4 fruit fly cellular contexts compared by ENCODE assay signal in the genomic region with DNA sequence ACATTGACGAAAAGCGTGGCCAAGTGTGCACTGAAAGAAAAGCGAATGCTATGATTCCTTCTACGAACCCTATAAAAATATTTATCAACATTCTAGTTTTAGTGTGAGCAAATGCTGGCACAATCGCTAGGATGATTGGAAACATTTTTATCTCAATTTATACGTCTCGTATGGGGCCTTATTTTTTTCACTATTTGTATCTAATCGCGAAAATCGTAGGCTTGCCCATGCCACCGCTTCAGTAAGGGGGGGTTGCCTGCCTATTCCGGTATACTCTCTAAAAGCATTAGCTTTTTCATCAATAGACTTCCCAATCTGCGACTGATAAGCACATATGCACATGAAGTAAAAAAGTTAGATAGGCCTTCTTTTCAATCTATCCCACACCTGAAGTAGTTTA.
TF ChIP-seq lines count a peak whose summit lies in the region.

No protein-coding gene starts in this region.

TF ChIP-seq in whole organism, adult, 20 proteins besides CTCF, POLR2A, EP300 and RAD21 (continued from another document):
- TF ChIP-seq CG11617 (GFP tag; optimal IDR thresholded peaks at IDR 0.05; lab: Kevin White, UChicago): peak; percentile 80
- TF ChIP-seq CG7045 (GFP tag; optimal IDR thresholded peaks at IDR 0.05; lab: Kevin White, UChicago): peak; percentile 87

TF ChIP-seq in whole organism, embryonic, 481 proteins besides CTCF, POLR2A, EP300 and RAD21 (continued from another document and continues in another):
- TF ChIP-seq CG15073 (GFP tag; optimal IDR thresholded peaks at IDR 0.05; lab: Kevin White, UChicago) (no peak), chm (GFP tag; IDR thresholded peaks at IDR 0.05; lab: Robert Waterston, UW) (peak; percentile 73; the same call in 1 of the 2 replicates), Hmr (GFP tag; optimal IDR thresholded peaks at IDR 0.05; lab: Kevin White, UChicago) (peak; percentile 88), CG10147 (GFP tag; optimal IDR thresholded peaks at IDR 0.05; lab: Kevin White, UChicago) (peak; percentile 75), CG2875 (GFP tag; optimal IDR thresholded peaks at IDR 0.05; lab: Kevin White, UChicago) (peak; percentile 40), bab2 (GFP tag; optimal IDR thresholded peaks at IDR 0.05; lab: Kevin White, UChicago) (peak; percentile 82), CG7928 (GFP tag; optimal IDR thresholded peaks at IDR 0.05; lab: Kevin White, UChicago) (no peak), CG15011 (GFP tag; optimal IDR thresholded peaks at IDR 0.05; lab: Kevin White, UChicago) (peak; percentile 69), p53 (GFP tag; optimal IDR thresholded peaks at IDR 0.05; lab: Kevin White, UChicago) (peak; percentile 10), Fer3 (tag; optimal IDR thresholded peaks at IDR 0.05; lab: Kevin White, UChicago) (peak; percentile 85), Sin3A (optimal IDR thresholded peaks at IDR 0.05; lab: Kevin White, UChicago) (no peak), Lhr (GFP tag; optimal IDR thresholded peaks at IDR 0.05; lab: Kevin White, UChicago) (peak; percentile 30), vfl (GFP tag; optimal IDR thresholded peaks at IDR 0.05; lab: Kevin White, UChicago) (peak; percentile 17), D19B (GFP tag; optimal IDR thresholded peaks at IDR 0.05; lab: Kevin White, UChicago) (peak; percentile 57), ap (GFP tag; IDR thresholded peaks at IDR 0.05; lab: Robert Waterston, UW) (peak; percentile 64), CG10431 (GFP tag; optimal IDR thresholded peaks at IDR 0.05; lab: Kevin White, UChicago) (no peak), NFAT (GFP tag; IDR thresholded peaks at IDR 0.05; lab: Robert Waterston, UW) (peak; percentile 84), D (optimal IDR thresholded peaks at IDR 0.05; lab: Kevin White, UChicago) (no peak), D (GFP tag; optimal IDR thresholded peaks at IDR 0.05; lab: Kevin White, UChicago) (peak; percentile 72), eve (GFP tag; optimal IDR thresholded peaks at IDR 0.05; lab: Kevin White, UChicago) (no peak), ken (GFP tag; IDR thresholded peaks at IDR 0.05; lab: Robert Waterston, UW) (peak; percentile 92), CG16815 (GFP tag; optimal IDR thresholded peaks at IDR 0.05; lab: Kevin White, UChicago) (peak; percentile 46), Dip2 (GFP tag; IDR thresholded peaks at IDR 0.05; lab: Robert Waterston, UW) (no peak), Ets97D (GFP tag; optimal IDR thresholded peaks at IDR 0.05; lab: Kevin White, UChicago) (peak; percentile 38), CG7271 (tag; optimal IDR thresholded peaks at IDR 0.05; lab: Kevin White, UChicago) (no peak), CG6791 (GFP tag; IDR thresholded peaks at IDR 0.05; lab: Robert Waterston, UW; ENCODE audit: partially characterized antibody) (no peak), bcd (GFP tag; optimal IDR thresholded peaks at IDR 0.05; lab: Kevin White, UChicago) (peak; percentile 80), CG10267 (tag; optimal IDR thresholded peaks at IDR 0.05; lab: Kevin White, UChicago) (peak; percentile 50), jing (GFP tag; optimal IDR thresholded peaks at IDR 0.05; lab: Kevin White, UChicago) (no peak), chn (GFP tag; optimal IDR thresholded peaks at IDR 0.05; lab: Kevin White, UChicago) (peak; percentile 63), crol (GFP tag; IDR thresholded peaks at IDR 0.05; lab: Robert Waterston, UW) (peak; percentile 39; the same call in 1 of the 2 replicates), br (optimal IDR thresholded peaks at IDR 0.05; lab: Kevin White, UChicago) (no peak), CG9817 (tag; optimal IDR thresholded peaks at IDR 0.05; lab: Kevin White, UChicago) (peak; percentile 63), mam (GFP tag; optimal IDR thresholded peaks at IDR 0.05; lab: Kevin White, UChicago) (peak; percentile 65), corto (GFP tag; optimal IDR thresholded peaks at IDR 0.05; lab: Kevin White, UChicago) (no peak), Sox100B (GFP tag; optimal IDR thresholded peaks at IDR 0.05; lab: Kevin White, UChicago) (peak; percentile 72), mld (GFP tag; IDR thresholded peaks at IDR 0.05; lab: Robert Waterston, UW; ENCODE audit: partially characterized antibody) (no peak), CG12104 (GFP tag; optimal IDR thresholded peaks at IDR 0.05; lab: Kevin White, UChicago) (peak; percentile 24), CG9797 (GFP tag; optimal IDR thresholded peaks at IDR 0.05; lab: Kevin White, UChicago) (peak; percentile 5), insv (GFP tag; optimal IDR thresholded peaks at IDR 0.05; lab: Kevin White, UChicago) (no peak), CG34422 (GFP tag; IDR thresholded peaks at IDR 0.05; lab: Robert Waterston, UW) (peak; percentile 90)

TF ChIP-seq in whole organism, prepupa, 60 proteins besides CTCF, POLR2A, EP300 and RAD21 (continued from another document):
- no peak for TF ChIP-seq topi (GFP tag; optimal IDR thresholded peaks at IDR 0.05; lab: Kevin White, UChicago)
- no peak for TF ChIP-seq CG10669 (GFP tag; optimal IDR thresholded peaks at IDR 0.05; lab: Kevin White, UChicago)
- TF ChIP-seq Sox15 (GFP tag; optimal IDR thresholded peaks at IDR 0.05; lab: Kevin White, UChicago): no peak
- TF ChIP-seq CG8632 (GFP tag; optimal IDR thresholded peaks at IDR 0.05; lab: Kevin White, UChicago): no peak
- TF ChIP-seq CG11762 (GFP tag; optimal IDR thresholded peaks at IDR 0.05; lab: Kevin White, UChicago; ENCODE audit: insufficient read depth): peak; percentile 23
- TF ChIP-seq CG9139 (GFP tag; optimal IDR thresholded peaks at IDR 0.05; lab: Kevin White, UChicago): no peak
- peak; percentile 89 for TF ChIP-seq CG15336 (GFP tag; IDR thresholded peaks at IDR 0.05; lab: Robert Waterston, UW)
- TF ChIP-seq CG8319 (GFP tag; optimal IDR thresholded peaks at IDR 0.05; lab: Kevin White, UChicago): no peak
- TF ChIP-seq cyc (GFP tag; optimal IDR thresholded peaks at IDR 0.05; lab: Kevin White, UChicago): no peak
- TF ChIP-seq Ets96B (tag; optimal IDR thresholded peaks at IDR 0.05; lab: Kevin White, UChicago): no peak
- TF ChIP-seq eg (GFP tag; IDR thresholded peaks at IDR 0.05; lab: Robert Waterston, UW): peak; percentile 93
- TF ChIP-seq pdm3 (GFP tag; optimal IDR thresholded peaks at IDR 0.05; lab: Kevin White, UChicago): no peak
- no peak for TF ChIP-seq CG6854 (GFP tag; optimal IDR thresholded peaks at IDR 0.05; lab: Kevin White, UChicago)
- TF ChIP-seq CG31627 (GFP tag; optimal IDR thresholded peaks at IDR 0.05; lab: Kevin White, UChicago): peak; percentile 31
- peak; percentile 92 for TF ChIP-seq CG6163 (GFP tag; IDR thresholded peaks at IDR 0.05; lab: Robert Waterston, UW)
- peak; percentile 55 for TF ChIP-seq dac (GFP tag; optimal IDR thresholded peaks at IDR 0.05; lab: Kevin White, UChicago)
- no peak for TF ChIP-seq Hr38 (GFP tag; optimal IDR thresholded peaks at IDR 0.05; lab: Kevin White, UChicago)
- TF ChIP-seq svp (GFP tag; lab: Kevin White, UChicago): peak; percentile 80

TF ChIP-seq in whole organism, wandering third instar larva, 38 proteins besides CTCF, POLR2A, EP300 and RAD21 (continued from another document):
- no peak for TF ChIP-seq CrebA (GFP tag; optimal IDR thresholded peaks at IDR 0.05; lab: Kevin White, UChicago; ENCODE audit: borderline replicate concordance)
- peak; percentile 26 for TF ChIP-seq Rel (GFP tag; optimal IDR thresholded peaks at IDR 0.05; lab: Kevin White, UChicago)
- no peak for TF ChIP-seq Rel (tag; optimal IDR thresholded peaks at IDR 0.05; lab: Kevin White, UChicago)
- TF ChIP-seq Sp1 (GFP tag; optimal IDR thresholded peaks at IDR 0.05; lab: Kevin White, UChicago): peak; percentile 74
- no peak for TF ChIP-seq sage (GFP tag; optimal IDR thresholded peaks at IDR 0.05; lab: Kevin White, UChicago)
- TF ChIP-seq Hnf4 (GFP tag; optimal IDR thresholded peaks at IDR 0.05; lab: Kevin White, UChicago): peak; percentile 78
- peak; percentile 68 to 84 for TF ChIP-seq foxo (GFP tag; optimal IDR thresholded peaks at IDR 0.05; lab: Kevin White, UChicago)
- peak; percentile 64 for TF ChIP-seq psq (GFP tag; optimal IDR thresholded peaks at IDR 0.05; lab: Kevin White, UChicago)
- no peak for TF ChIP-seq GATAd (GFP tag; optimal IDR thresholded peaks at IDR 0.05; lab: Kevin White, UChicago)
- no peak for TF ChIP-seq dsf (GFP tag; optimal IDR thresholded peaks at IDR 0.05; lab: Kevin White, UChicago; ENCODE audit: borderline replicate concordance)
- TF ChIP-seq dl (GFP tag; optimal IDR thresholded peaks at IDR 0.05; lab: Kevin White, UChicago; ENCODE audit: insufficient read depth in 1 of 2, partially characterized antibody in 2 of 2): no peak
- TF ChIP-seq N (GFP tag; optimal IDR thresholded peaks at IDR 0.05; lab: Kevin White, UChicago): no peak
- peak; percentile 93 for TF ChIP-seq h (GFP tag; optimal IDR thresholded peaks at IDR 0.05; lab: Kevin White, UChicago)
- TF ChIP-seq jim (GFP tag; optimal IDR thresholded peaks at IDR 0.05; lab: Kevin White, UChicago): no peak
- TF ChIP-seq Jra (GFP tag; optimal IDR thresholded peaks at IDR 0.05; lab: Kevin White, UChicago): peak; percentile 61
- no peak for TF ChIP-seq Mio (GFP tag; optimal IDR thresholded peaks at IDR 0.05; lab: Kevin White, UChicago)
